Worm (Caenorhabditis elegans): ENCODE data around the gene F40F8.11.

Gene F40F8.11

ce11 chrII:11111107-11111506 is 21.3 kb downstream of the F40F8.11 start, which contains the start of gene glb-4:
TSS of gene glb-4 (minus strand) at chrII:11111207.
- TF ChIP-seq gei-17 (GFP tag; optimal IDR thresholded peaks at IDR 0.05): no peak
- TF ChIP-seq bed-2 (GFP tag; IDR thresholded peaks at IDR 0.05): no peak
- TF ChIP-seq F52B5.7 (tag; optimal IDR thresholded peaks at IDR 0.05): no peak
- TF ChIP-seq nhr-179 (tag; optimal IDR thresholded peaks at IDR 0.05): no peak
- no peak for TF ChIP-seq Y95B8A.8 (GFP tag; IDR thresholded peaks at IDR 0.05)
- no peak for TF ChIP-seq dox-1 (GFP tag; IDR thresholded peaks at IDR 0.05)

- TF ChIP-seq mcd-1 (GFP tag; IDR thresholded peaks at IDR 0.05): no peak
- TF ChIP-seq egl-44 (GFP tag; IDR thresholded peaks at IDR 0.05): no peak
- no peak for TF ChIP-seq nhr-120 (GFP tag; IDR thresholded peaks at IDR 0.05)
- TF ChIP-seq let-607 (tag; optimal IDR thresholded peaks at IDR 0.05): no peak
- no peak for TF ChIP-seq egrh-3 (GFP tag; IDR thresholded peaks at IDR 0.05)
- no peak for TF ChIP-seq attf-5 (GFP tag; optimal IDR thresholded peaks at IDR 0.05)
- no peak for TF ChIP-seq nhr-90 (tag; optimal IDR thresholded peaks at IDR 0.05)
These were observed 22.0 kb downstream of the F40F8.11 start for ce11 chrII:11110419-11110818.

- TF ChIP-seq ceh-27 (GFP tag; optimal IDR thresholded peaks at IDR 0.05): no peak
- peak; percentile 22 for TF ChIP-seq F49E8.2 (tag; optimal IDR thresholded peaks at IDR 0.05; ENCODE audit: insufficient read depth)
These were observed 24.6 kb downstream of the F40F8.11 start, which contains the start of gene apc-17 for ce11 chrII:11107828-11108227. TSS of gene apc-17 (plus strand) at chrII:11108128.

- no peak for TF ChIP-seq cebp-1 (GFP tag; IDR thresholded peaks at IDR 0.05)
- TF ChIP-seq cebp-1 (tag; optimal IDR thresholded peaks at IDR 0.05): peak; percentile 19
- TF ChIP-seq F57A8.1 (GFP tag; optimal IDR thresholded peaks at IDR 0.05): no peak
- TF ChIP-seq ets-4 (GFP tag; optimal IDR thresholded peaks at IDR 0.05): no peak
- peak; percentile 30 for TF ChIP-seq xnd-1 (tag; optimal IDR thresholded peaks at IDR 0.05)
- peak; percentile 38; the same call in 1 of the 2 replicates for TF ChIP-seq dox-1 (GFP tag; IDR thresholded peaks at IDR 0.05)
- TF ChIP-seq tbp1 (GFP tag; optimal IDR thresholded peaks at IDR 0.05): peak; percentile 12
- no peak for TF ChIP-seq F10E7.11 (tag; optimal IDR thresholded peaks at IDR 0.05)
- no peak for TF ChIP-seq lin-40 (tag; optimal IDR thresholded peaks at IDR 0.05)
- TF ChIP-seq ceh-91 (GFP tag; IDR thresholded peaks at IDR 0.05): peak; percentile 58; the same call in 1 of the 2 replicates
- TF ChIP-seq F33H1.4 (GFP tag; IDR thresholded peaks at IDR 0.05): peak; percentile 70
- TF ChIP-seq lsl-1 (GFP tag; optimal IDR thresholded peaks at IDR 0.05): peak; percentile 91
- no peak for TF ChIP-seq nhr-90 (tag; optimal IDR thresholded peaks at IDR 0.05)
- peak; percentile 70 for TF ChIP-seq snpc-1.3 (tag; optimal IDR thresholded peaks at IDR 0.05; ENCODE audit: insufficient read depth)
- peak; percentile 83 for TF ChIP-seq dpl-1 (GFP tag; optimal IDR thresholded peaks at IDR 0.05)
- peak; percentile 69; the same call in 1 of the 2 replicates for TF ChIP-seq hsf-1 (GFP tag; IDR thresholded peaks at IDR 0.05)
- TF ChIP-seq snpc-3.4 (tag; optimal IDR thresholded peaks at IDR 0.05): peak; percentile 67
- TF ChIP-seq madf-3 (GFP tag; IDR thresholded peaks at IDR 0.05): no peak
- peak; percentile 48; the same call in 1 of the 2 replicates for TF ChIP-seq lin-26 (GFP tag; IDR thresholded peaks at IDR 0.05)
- TF ChIP-seq lin-35 (GFP tag; optimal IDR thresholded peaks at IDR 0.05): peak in 1 of 3 experiments; percentile 3
- TF ChIP-seq D2030.7 (GFP tag; IDR thresholded peaks at IDR 0.05): peak; percentile 81
- TF ChIP-seq ztf-26 (tag; optimal IDR thresholded peaks at IDR 0.05): no peak
- no peak for TF ChIP-seq nhr-80 (tag; optimal IDR thresholded peaks at IDR 0.05)
- peak; percentile 90 for TF ChIP-seq madf-6 (GFP tag; IDR thresholded peaks at IDR 0.05)
- 0 out of 2 replicates have a peak, but pooled peaks have one; percentile 6 for TF ChIP-seq rcor-1 (GFP tag; IDR thresholded peaks at IDR 0.05)
- peak; percentile 79 for TF ChIP-seq madf-8 (GFP tag; conservative IDR thresholded peaks at IDR 0.05)
- TF ChIP-seq F49E8.2 (tag; optimal IDR thresholded peaks at IDR 0.05; ENCODE audit: insufficient read depth): peak; percentile 50
- no peak for TF ChIP-seq cebp-2 (GFP tag; IDR thresholded peaks at IDR 0.05)
- peak; percentile 94 for TF ChIP-seq efl-1 (GFP tag; optimal IDR thresholded peaks at IDR 0.05)
- no peak for TF ChIP-seq bed-1 (GFP tag; IDR thresholded peaks at IDR 0.05)
These were observed 26.2 kb downstream of the F40F8.11 start, which contains the start of gene nasp-1 for ce11 chrII:11105981-11106711. TSS of gene nasp-1 (plus strand) at chrII:11106612.

Measured in whole organism, young adult.